2 worm cellular contexts compared by ENCODE assay signal in the genomic region with DNA sequence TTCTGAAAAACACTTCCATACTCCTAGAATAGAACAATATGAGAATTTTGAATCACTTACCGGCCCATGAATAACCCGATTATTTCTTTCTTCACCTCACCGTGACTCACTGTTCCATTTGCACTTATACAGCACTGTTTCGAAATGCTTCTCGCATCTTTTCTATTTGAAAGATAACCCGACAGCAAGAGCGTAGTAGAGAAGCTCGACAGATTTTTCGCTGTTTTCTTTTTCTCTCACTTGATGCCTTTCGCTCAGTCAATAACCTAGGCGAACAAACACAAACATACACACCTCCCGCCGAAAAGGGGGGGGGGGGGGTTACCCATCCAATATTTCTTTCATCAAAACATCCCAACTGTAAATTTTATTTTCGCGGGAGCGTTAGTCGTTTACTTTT.
TF ChIP-seq lines count a peak whose summit lies in the region.

No protein-coding gene starts in this region.

TF ChIP-seq in whole organism, L1 larva, 84 proteins besides CTCF, POLR2A, EP300 and RAD21 (continued from another document):
- TF ChIP-seq ztf-11 (tag; optimal IDR thresholded peaks at IDR 0.05; lab: Kevin White, UChicago) (no peak), nhr-20 (tag; optimal IDR thresholded peaks at IDR 0.05; lab: Kevin White, UChicago) (peak; percentile 35), tbx-2 (tag; optimal IDR thresholded peaks at IDR 0.05; lab: Kevin White, UChicago) (no peak), nhr-28 (tag; optimal IDR thresholded peaks at IDR 0.05; lab: Kevin White, UChicago) (no peak), mdl-1 (tag; optimal IDR thresholded peaks at IDR 0.05; lab: Kevin White, UChicago) (no peak), elt-2 (tag; optimal IDR thresholded peaks at IDR 0.05; lab: Kevin White, UChicago) (peak; percentile 4), rnt-1 (tag; optimal IDR thresholded peaks at IDR 0.05; lab: Kevin White, UChicago) (peak; percentile 4), fkh-10 (GFP tag; optimal IDR thresholded peaks at IDR 0.05; lab: Kevin White, UChicago) (no peak), blmp-1 (tag; optimal IDR thresholded peaks at IDR 0.05; lab: Kevin White, UChicago) (peak; percentile 68), ceh-8 (GFP tag; optimal IDR thresholded peaks at IDR 0.05; lab: Kevin White, UChicago) (no peak), xbp-1 (tag; optimal IDR thresholded peaks at IDR 0.05; lab: Kevin White, UChicago) (no peak), C34B4.2 (tag; optimal IDR thresholded peaks at IDR 0.05; lab: Kevin White, UChicago) (no peak), dsc-1 (tag; optimal IDR thresholded peaks at IDR 0.05; lab: Kevin White, UChicago) (no peak), pax-3 (tag; optimal IDR thresholded peaks at IDR 0.05; lab: Kevin White, UChicago) (no peak), hlh-4 (tag; optimal IDR thresholded peaks at IDR 0.05; lab: Kevin White, UChicago) (no peak), lin-13 (GFP tag; optimal IDR thresholded peaks at IDR 0.05; lab: Kevin White, UChicago) (no peak), sptf-1 (tag; optimal IDR thresholded peaks at IDR 0.05; lab: Kevin White, UChicago) (no peak), sox-4 (tag; optimal IDR thresholded peaks at IDR 0.05; lab: Kevin White, UChicago) (no peak), tlp-1 (tag; optimal IDR thresholded peaks at IDR 0.05; lab: Kevin White, UChicago) (no peak), unc-62 (GFP tag; optimal IDR thresholded peaks at IDR 0.05; lab: Kevin White, UChicago) (no peak), efl-3 (GFP tag; optimal IDR thresholded peaks at IDR 0.05; lab: Kevin White, UChicago) (no peak), nhr-77 (tag; optimal IDR thresholded peaks at IDR 0.05; lab: Kevin White, UChicago) (peak; percentile 40), unc-30 (tag; optimal IDR thresholded peaks at IDR 0.05; lab: Kevin White, UChicago) (no peak), snu-23 (GFP tag; optimal IDR thresholded peaks at IDR 0.05; lab: Kevin White, UChicago) (peak; percentile 4), sup-37 (GFP tag; optimal IDR thresholded peaks at IDR 0.05; lab: Kevin White, UChicago) (no peak), nhr-12 (tag; optimal IDR thresholded peaks at IDR 0.05; lab: Kevin White, UChicago) (no peak), zag-1 (tag; optimal IDR thresholded peaks at IDR 0.05; lab: Kevin White, UChicago) (no peak), vab-15 (tag; optimal IDR thresholded peaks at IDR 0.05; lab: Kevin White, UChicago) (no peak), lin-14 (GFP tag; optimal IDR thresholded peaks at IDR 0.05; lab: Kevin White, UChicago) (peak; percentile 42), ets-5 (GFP tag; IDR thresholded peaks at IDR 0.05; lab: Robert Waterston, UW) (no peak), nhr-19 (GFP tag; conservative IDR thresholded peaks at IDR 0.05; lab: Robert Waterston, UW) (no peak)

TF ChIP-seq in whole organism, L4 larva, 104 proteins besides CTCF, POLR2A, EP300 and RAD21 (continued from another document):
- no peak for TF ChIP-seq spr-3 (GFP tag; optimal IDR thresholded peaks at IDR 0.05; lab: Kevin White, UChicago)
- TF ChIP-seq dmd-6 (GFP tag; IDR thresholded peaks at IDR 0.05; lab: Robert Waterston, UW) = peak; percentile 55; the same call in 1 of the 2 replicates
- no peak for TF ChIP-seq fos-1 (tag; optimal IDR thresholded peaks at IDR 0.05; lab: Kevin White, UChicago)
- TF ChIP-seq unc-130 (GFP tag; optimal IDR thresholded peaks at IDR 0.05; lab: Kevin White, UChicago) = no peak
- TF ChIP-seq snpc-1.2 (GFP tag; IDR thresholded peaks at IDR 0.05; lab: Robert Waterston, UW) = no peak
- TF ChIP-seq nhr-48 (tag; optimal IDR thresholded peaks at IDR 0.05; lab: Kevin White, UChicago) = no peak
- no peak for TF ChIP-seq nhr-111 (GFP tag; optimal IDR thresholded peaks at IDR 0.05; lab: Kevin White, UChicago)
- TF ChIP-seq dmd-8 (GFP tag; IDR thresholded peaks at IDR 0.05; lab: Robert Waterston, UW) = no peak
- TF ChIP-seq ztf-7 (tag; optimal IDR thresholded peaks at IDR 0.05; lab: Kevin White, UChicago) = peak; percentile 24
- TF ChIP-seq lin-15B (tag; optimal IDR thresholded peaks at IDR 0.05; lab: Kevin White, UChicago) = no peak
- TF ChIP-seq ceh-82 (tag; optimal IDR thresholded peaks at IDR 0.05; lab: Kevin White, UChicago) = no peak
- TF ChIP-seq pha-4 (GFP tag; IDR thresholded peaks at IDR 0.05; lab: Robert Waterston, UW) = no peak
- TF ChIP-seq pha-4 (tag; optimal IDR thresholded peaks at IDR 0.05; lab: Kevin White, UChicago) = peak; percentile 64
- TF ChIP-seq fkh-10 (GFP tag; optimal IDR thresholded peaks at IDR 0.05; lab: Kevin White, UChicago) = no peak
- no peak for TF ChIP-seq T20F7.1 (GFP tag; optimal IDR thresholded peaks at IDR 0.05; lab: Kevin White, UChicago)
- no peak for TF ChIP-seq vab-7 (GFP tag; IDR thresholded peaks at IDR 0.05; lab: Robert Waterston, UW)
- peak; percentile 44 for TF ChIP-seq nhr-77 (tag; optimal IDR thresholded peaks at IDR 0.05; lab: Kevin White, UChicago)
- TF ChIP-seq lim-7 (GFP tag; IDR thresholded peaks at IDR 0.05; lab: Robert Waterston, UW) = no peak
- TF ChIP-seq ceh-20 (GFP tag; IDR thresholded peaks at IDR 0.05; lab: Robert Waterston, UW) = no peak
- peak in 1 of 2 experiments; percentile 0 for TF ChIP-seq mdl-1 (tag; optimal IDR thresholded peaks at IDR 0.05; lab: Kevin White, UChicago)
